Fruit fly (Drosophila melanogaster) whole organism, embryonic: ENCODE data around the gene CG6830.

ENCODE experiments used
- CG14965 ChIP-seq: fragments of 200-800 bp; sonication (Bioruptor generic); optimal IDR thresholded peaks from 2 replicates; lab custom pipeline; 2016; ENCODE audit warnings: missing biosample characterization, missing genetic modification characterization, borderline replicate concordance
- CG15011 ChIP-seq: fragments of 200-800 bp; sonication (Bioruptor generic); optimal IDR thresholded peaks from 3 replicates; lab custom pipeline; 2018; ENCODE audit warnings: missing biosample characterization, mild to moderate bottlenecking, missing genetic modification characterization
- CG15073 ChIP-seq: fragments of 200-800 bp; sonication (Bioruptor generic); optimal IDR thresholded peaks from 2 replicates; lab custom pipeline; 2016; ENCODE audit warnings: missing biosample characterization, missing genetic modification characterization
- CG1603 ChIP-seq: fragments of 200-800 bp; sonication (Bioruptor generic); optimal IDR thresholded peaks from 2 replicates; lab custom pipeline; 2019; ENCODE audit warnings: missing biosample characterization, mild to moderate bottlenecking, missing genetic modification characterization, moderate library complexity
- CG16813 ChIP-seq: fragments of 200-800 bp; sonication (Bioruptor generic); IDR thresholded peaks from 3 replicates; pipeline ENCODE4 v1.3.6; 2022; ENCODE audit warnings: missing biosample characterization, missing genetic modification characterization; ENCODE audit not compliant: partially characterized antibody
- CG17359 ChIP-seq: fragments of 200-800 bp; sonication (Bioruptor generic); optimal IDR thresholded peaks from 3 replicates; lab custom pipeline; 2018; ENCODE audit warnings: missing biosample characterization, mild to moderate bottlenecking, missing genetic modification characterization, moderate library complexity
- CG17829 ChIP-seq: fragments of 200-800 bp; optimal IDR thresholded peaks from 2 replicates; lab custom pipeline; 2019; ENCODE audit warnings: missing biosample characterization, mild to moderate bottlenecking, missing genetic modification characterization, moderate library complexity
- CG30020 ChIP-seq: fragments of 200-800 bp; optimal IDR thresholded peaks from 2 replicates; lab custom pipeline; 2019; ENCODE audit warnings: missing biosample characterization, mild to moderate bottlenecking, missing genetic modification characterization, moderate library complexity
- CG30431 ChIP-seq: fragments of 200-800 bp; sonication (Bioruptor generic); optimal IDR thresholded peaks from 2 replicates; lab custom pipeline; 2017; ENCODE audit warnings: missing biosample characterization, missing genetic modification characterization
- CG3065 ChIP-seq: fragments of 200-800 bp; sonication (Bioruptor generic); optimal IDR thresholded peaks from 2 replicates; lab custom pipeline; 2016; ENCODE audit warnings: missing biosample characterization, missing genetic modification characterization
- CG3163 ChIP-seq: fragments of 200-800 bp; sonication (Bioruptor generic); optimal IDR thresholded peaks from 3 replicates; lab custom pipeline; 2016; ENCODE audit warnings: missing biosample characterization, missing genetic modification characterization
- CG32767 ChIP-seq: fragments of 200-800 bp; sonication (Bioruptor generic); IDR thresholded peaks from 2 replicates; pipeline ENCODE4 v1.3.6; 2022; ENCODE audit warnings: missing biosample characterization, missing genetic modification characterization
- CG4617 ChIP-seq: fragments of 200-800 bp; sonication (Bioruptor generic); optimal IDR thresholded peaks from 3 replicates; lab custom pipeline; 2016; ENCODE audit warnings: missing biosample characterization, missing genetic modification characterization, borderline replicate concordance
- CG4820 ChIP-seq: fragments of 200-800 bp; sonication (Bioruptor generic); optimal IDR thresholded peaks from 3 replicates; lab custom pipeline; 2016; ENCODE audit warnings: missing biosample characterization, missing genetic modification characterization
- CG4854 ChIP-seq: fragments of 200-800 bp; sonication (Bioruptor generic); optimal IDR thresholded peaks from 2 replicates; lab custom pipeline; 2016; ENCODE audit warnings: missing biosample characterization, missing genetic modification characterization, inconsistent platforms
- CG6654 ChIP-seq: fragments of 200-800 bp; sonication (Bioruptor generic); optimal IDR thresholded peaks from 2 replicates; lab custom pipeline; 2017; ENCODE audit warnings: missing biosample characterization, mild to moderate bottlenecking, missing genetic modification characterization
- CG6683 ChIP-seq: fragments of 200-800 bp; sonication (Bioruptor generic); optimal IDR thresholded peaks from 2 replicates; lab custom pipeline; 2017; ENCODE audit warnings: missing biosample characterization, mild to moderate bottlenecking, missing genetic modification characterization, missing genetic modification reagents
- CG6854 ChIP-seq: fragments of 200-800 bp; sonication (Bioruptor generic); optimal IDR thresholded peaks from 3 replicates; lab custom pipeline; 2017; ENCODE audit warnings: missing biosample characterization, mild to moderate bottlenecking, missing genetic modification characterization
- CG9727 ChIP-seq: fragments of 200-800 bp; sonication (Bioruptor generic); optimal IDR thresholded peaks from 3 replicates; lab custom pipeline; 2017; ENCODE audit warnings: missing biosample characterization, mild to moderate bottlenecking, missing genetic modification characterization
- CG9797 ChIP-seq: fragments of 200-800 bp; sonication (Bioruptor generic); optimal IDR thresholded peaks from 3 replicates; lab custom pipeline; 2018; ENCODE audit warnings: missing biosample characterization, mild to moderate bottlenecking, missing genetic modification characterization
- CG9932 ChIP-seq: fragments of 200-800 bp; sonication (Bioruptor generic); IDR thresholded peaks from 2 replicates; pipeline ENCODE4 v1.3.6; 2022; ENCODE audit warnings: missing biosample characterization, missing genetic modification characterization
- Deaf1 ChIP-seq: fragments of 200-800 bp; optimal IDR thresholded peaks from 3 replicates; lab custom pipeline; 2019; ENCODE audit warnings: missing biosample characterization, mild to moderate bottlenecking, missing genetic modification characterization, moderate library complexity
- Dfd ChIP-seq, 2 experiments: fragments of >200 bp; optimal IDR thresholded peaks; 2 replicates each; lab custom pipeline; 2017; ENCODE audit warnings: missing biosample characterization in 2 of 2, missing genetic modification characterization in 2 of 2
- Dip3 ChIP-seq: fragments of 200-800 bp; sonication (Bioruptor generic); optimal IDR thresholded peaks from 3 replicates; lab custom pipeline; 2016; ENCODE audit warnings: missing biosample characterization, missing genetic modification characterization
- Doc2 ChIP-seq: fragments of 200-800 bp; sonication (Bioruptor generic); IDR thresholded peaks from 2 replicates; pipeline ENCODE4 v1.3.6; 2022; ENCODE audit warnings: missing biosample characterization, missing genetic modification characterization
- Drgx ChIP-seq: fragments of 200-800 bp; sonication (Bioruptor generic); IDR thresholded peaks from 2 replicates; pipeline ENCODE4 v1.3.6; 2022; ENCODE audit warnings: missing biosample characterization, missing genetic modification characterization
- Fer3 ChIP-seq: fragments of 200-800 bp; sonication (Bioruptor generic); optimal IDR thresholded peaks from 2 replicates; lab custom pipeline; 2018; ENCODE audit warnings: missing biosample characterization, mild to moderate bottlenecking, missing genetic modification characterization, moderate library complexity
- Hr78 ChIP-seq, 2 experiments: fragments of 200-800 bp in 1 of 2; fragments of >200 bp in 1 of 2; sonication (Bioruptor generic) in 1 of 2; optimal IDR thresholded peaks; 2 replicates each; lab custom pipeline; 2017 to 2019; ENCODE audit warnings: missing biosample characterization in 2 of 2, missing genetic modification characterization in 2 of 2, mild to moderate bottlenecking in 1 of 2, moderate library complexity in 1 of 2
- Neu2 ChIP-seq: fragments of 200-800 bp; sonication (Bioruptor generic); optimal IDR thresholded peaks from 3 replicates; lab custom pipeline; 2016; ENCODE audit warnings: missing biosample characterization, missing genetic modification characterization, borderline replicate concordance
- Ssrp ChIP-seq: fragments of 200-800 bp; sonication (Bioruptor generic); optimal IDR thresholded peaks from 2 replicates; lab custom pipeline; 2018; ENCODE audit warnings: missing biosample characterization, mild to moderate bottlenecking, missing genetic modification characterization, moderate library complexity
- Taf1 ChIP-seq: fragments of 200-800 bp; sonication (Bioruptor generic); IDR thresholded peaks from 2 replicates; pipeline ENCODE4 v1.3.6; 2022; ENCODE audit warnings: missing biosample characterization, missing genetic modification characterization
- Tbp ChIP-seq: fragments of >200 bp; optimal IDR thresholded peaks from 2 replicates; lab custom pipeline; 2018; ENCODE audit warnings: missing biosample characterization, missing genetic modification characterization
- aop ChIP-seq: fragments of 200-800 bp; sonication (Bioruptor generic); IDR thresholded peaks from 2 replicates; pipeline ENCODE4 v1.3.6; 2022; ENCODE audit warnings: missing biosample characterization, missing genetic modification characterization
- ara ChIP-seq: fragments of 200-800 bp; sonication (Bioruptor generic); IDR thresholded peaks from 2 replicates; pipeline ENCODE4 v1.3.6; 2022; ENCODE audit warnings: missing biosample characterization, missing genetic modification characterization
- ash1 ChIP-seq: fragments of 200-800 bp; sonication (Bioruptor generic); optimal IDR thresholded peaks from 2 replicates; lab custom pipeline; 2018; ENCODE audit warnings: missing biosample characterization, mild to moderate bottlenecking, missing genetic modification characterization
- bcd ChIP-seq: fragments of 200-800 bp; sonication (Bioruptor generic); optimal IDR thresholded peaks from 2 replicates; lab custom pipeline; 2017; ENCODE audit warnings: missing biosample characterization, mild to moderate bottlenecking, missing genetic modification characterization
- caup ChIP-seq: fragments of 200-800 bp; sonication (Bioruptor generic); optimal IDR thresholded peaks from 3 replicates; lab custom pipeline; 2017; ENCODE audit warnings: missing biosample characterization, mild to moderate bottlenecking, missing genetic modification characterization, moderate library complexity; ENCODE audit not compliant: severe bottlenecking
- dan ChIP-seq: fragments of 200-800 bp; sonication (Bioruptor generic); IDR thresholded peaks from 2 replicates; pipeline ENCODE4 v1.3.6; 2022; ENCODE audit warnings: missing biosample characterization, missing genetic modification characterization
- dmrt99B ChIP-seq: fragments of 200-800 bp; sonication (Bioruptor generic); optimal IDR thresholded peaks from 2 replicates; lab custom pipeline; 2018; ENCODE audit warnings: missing biosample characterization, mild to moderate bottlenecking, missing genetic modification characterization, moderate library complexity
- dysf ChIP-seq: fragments of 200-800 bp; sonication (Bioruptor generic); IDR thresholded peaks from 3 replicates; pipeline ENCODE4 v1.3.6; 2022; ENCODE audit warnings: missing biosample characterization, missing genetic modification characterization
- fd64A ChIP-seq: fragments of 200-800 bp; sonication (Bioruptor generic); optimal IDR thresholded peaks from 3 replicates; lab custom pipeline; 2018; ENCODE audit warnings: missing biosample characterization, mild to moderate bottlenecking, missing genetic modification characterization
- gcm ChIP-seq: fragments of 200-800 bp; sonication (Bioruptor generic); optimal IDR thresholded peaks from 2 replicates; lab custom pipeline; 2019; ENCODE audit warnings: missing biosample characterization, mild to moderate bottlenecking, missing genetic modification characterization, moderate library complexity
- gcm2 ChIP-seq: fragments of 200-800 bp; sonication (Bioruptor generic); optimal IDR thresholded peaks from 2 replicates; lab custom pipeline; 2016; ENCODE audit warnings: missing biosample characterization, missing genetic modification characterization
- kay ChIP-seq: fragments of 200-800 bp; sonication (Bioruptor generic); optimal IDR thresholded peaks from 2 replicates; lab custom pipeline; 2016; ENCODE audit warnings: missing biosample characterization, missing genetic modification characterization
- klu ChIP-seq: fragments of 200-800 bp; sonication (Bioruptor generic); IDR thresholded peaks from 2 replicates; pipeline ENCODE4 v1.3.6; 2022; ENCODE audit warnings: missing biosample characterization, missing genetic modification characterization
- lilli ChIP-seq: fragments of 200-800 bp; sonication (Bioruptor generic); optimal IDR thresholded peaks from 3 replicates; lab custom pipeline; 2016; ENCODE audit warnings: missing biosample characterization, missing genetic modification characterization
- mam ChIP-seq: fragments of 200-800 bp; sonication (Bioruptor generic); optimal IDR thresholded peaks from 3 replicates; lab custom pipeline; 2016; ENCODE audit warnings: missing biosample characterization, missing genetic modification characterization
- peb ChIP-seq: fragments of 200-800 bp; sonication (Bioruptor generic); IDR thresholded peaks from 2 replicates; pipeline ENCODE4 v1.3.6; 2022; ENCODE audit warnings: missing biosample characterization, missing genetic modification characterization
- sd ChIP-seq: fragments of 200-800 bp; sonication (Bioruptor generic); optimal IDR thresholded peaks from 3 replicates; lab custom pipeline; 2018; ENCODE audit warnings: missing biosample characterization, mild to moderate bottlenecking, missing genetic modification characterization, moderate library complexity
- slou ChIP-seq: fragments of 200-800 bp; sonication (Bioruptor generic); optimal IDR thresholded peaks from 3 replicates; lab custom pipeline; 2016; ENCODE audit warnings: missing biosample characterization, missing genetic modification characterization
- sob ChIP-seq: fragments of 200-800 bp; sonication (Bioruptor generic); IDR thresholded peaks from 2 replicates; pipeline ENCODE4 v1.3.6; 2022; ENCODE audit warnings: missing biosample characterization, missing genetic modification characterization
- yki ChIP-seq: fragments of >200 bp; optimal IDR thresholded peaks from 3 replicates; lab custom pipeline; 2018

Gene CG6830

dm6 chr3R:11657786-11658193 is 26.4 kb downstream of the CG6830 start (continued):
- no peak for TF ChIP-seq Dfd (GFP tag; optimal IDR thresholded peaks at IDR 0.05; lab: Kevin White, UChicago)
- TF ChIP-seq Deaf1 (tag; lab: Kevin White, UChicago) = peak; percentile 15
- TF ChIP-seq fd64A (GFP tag; lab: Kevin White, UChicago) = no peak
- peak; percentile 27 for TF ChIP-seq CG17829 (tag; lab: Kevin White, UChicago)
- TF ChIP-seq Dip3 (GFP tag; lab: Kevin White, UChicago) = peak; percentile 30
- TF ChIP-seq Taf1 (GFP tag; lab: Robert Waterston, UW) = peak; percentile 12; the same call in 1 of the 2 replicates
- TF ChIP-seq CG4820 = no peak
- TF ChIP-seq CG6654 (GFP tag; lab: Kevin White, UChicago) = no peak
- TF ChIP-seq klu (GFP tag; lab: Robert Waterston, UW) = no peak
- no peak for TF ChIP-seq CG32767 (GFP tag; lab: Robert Waterston, UW)
- no peak for TF ChIP-seq CG4854
- peak; percentile 30 for TF ChIP-seq CG17359 (tag; lab: Kevin White, UChicago)
- TF ChIP-seq dan (GFP tag; lab: Robert Waterston, UW) = no peak
- peak; percentile 82 for TF ChIP-seq CG9932 (GFP tag; lab: Robert Waterston, UW)
- TF ChIP-seq yki (lab: Kevin White, UChicago) = no peak
- peak; percentile 32 for TF ChIP-seq Fer3
- TF ChIP-seq sob (GFP tag; lab: Robert Waterston, UW) = peak; percentile 16; the same call in 1 of the 2 replicates
- TF ChIP-seq CG14965 = no peak
- TF ChIP-seq CG30431 (GFP tag; lab: Kevin White, UChicago) = no peak
- no peak for TF ChIP-seq Ssrp (tag; lab: Kevin White, UChicago)
- no peak for TF ChIP-seq CG16813 (GFP tag; lab: Robert Waterston, UW)
- TF ChIP-seq sd (tag; lab: Kevin White, UChicago) = peak; percentile 99
- no peak for TF ChIP-seq CG3163 (GFP tag; lab: Kevin White, UChicago)
- TF ChIP-seq CG9727 = peak; percentile 36
- TF ChIP-seq Doc2 (GFP tag; lab: Robert Waterston, UW) = no peak
- TF ChIP-seq mam (GFP tag; lab: Kevin White, UChicago) = peak; percentile 49
- peak in 1 of 2 experiments; percentile 10 for TF ChIP-seq Hr78 (GFP tag; optimal IDR thresholded peaks at IDR 0.05; lab: Kevin White, UChicago)
- TF ChIP-seq Drgx (GFP tag; lab: Robert Waterston, UW) = peak; percentile 73
- TF ChIP-seq CG6854 (GFP tag; lab: Kevin White, UChicago) = no peak
- no peak for TF ChIP-seq peb (GFP tag; lab: Robert Waterston, UW)
- TF ChIP-seq Tbp (GFP tag; lab: Kevin White, UChicago) = no peak
- peak; percentile 29 for TF ChIP-seq caup
- peak; percentile 57 for TF ChIP-seq kay
- no peak for TF ChIP-seq CG6683
- TF ChIP-seq CG15011 (GFP tag; lab: Kevin White, UChicago) = no peak
- no peak for TF ChIP-seq ara (GFP tag; lab: Robert Waterston, UW)
- TF ChIP-seq CG1603 (tag; lab: Kevin White, UChicago) = peak; percentile 38
- no peak for TF ChIP-seq slou (GFP tag; lab: Kevin White, UChicago)
- no peak for TF ChIP-seq CG4617
- TF ChIP-seq dmrt99B (tag; lab: Kevin White, UChicago) = peak; percentile 10
- TF ChIP-seq bcd (GFP tag; lab: Kevin White, UChicago) = peak; percentile 29
- TF ChIP-seq dysf (GFP tag; lab: Robert Waterston, UW) = peak; percentile 35; the same call in 1 of the 3 replicates
- no peak for TF ChIP-seq CG15073 (GFP tag; lab: Kevin White, UChicago)
- no peak for TF ChIP-seq gcm2
- peak; percentile 31 for TF ChIP-seq gcm
- TF ChIP-seq lilli (GFP tag; lab: Kevin White, UChicago) = peak; percentile 61
- no peak for TF ChIP-seq CG3065 (GFP tag; lab: Kevin White, UChicago)
- no peak for TF ChIP-seq CG30020 (tag; lab: Kevin White, UChicago)
- no peak for TF ChIP-seq aop (GFP tag; lab: Robert Waterston, UW)
- TF ChIP-seq Neu2 = no peak
- TF ChIP-seq ash1 (GFP tag; lab: Kevin White, UChicago) = no peak
- no peak for TF ChIP-seq CG9797 (GFP tag; lab: Kevin White, UChicago)
